Fruit fly (Drosophila melanogaster) whole organism, prepupa: ENCODE results near the gene cad.

Experiments
- CG10631 ChIP-seq: fragments of 200-800 bp; sonication (Bioruptor generic); optimal IDR thresholded peaks from 2 replicates; lab custom pipeline; 2016; ENCODE audit warnings: missing biosample characterization, missing genetic modification characterization
- CG10669 ChIP-seq: fragments of 200-800 bp; sonication (Bioruptor generic); optimal IDR thresholded peaks from 3 replicates; lab custom pipeline; 2018; ENCODE audit warnings: missing biosample characterization, mild to moderate bottlenecking, missing genetic modification characterization, moderate library complexity
- CG11762 ChIP-seq: fragments of 200-800 bp; sonication (Bioruptor generic); optimal IDR thresholded peaks from 3 replicates; lab custom pipeline; 2016; ENCODE audit warnings: missing biosample characterization, missing genetic modification characterization; ENCODE audit not compliant: insufficient read depth
- CG15336 ChIP-seq: fragments of 200-800 bp; sonication (Bioruptor generic); IDR thresholded peaks from 2 replicates; pipeline ENCODE4 v1.3.6; 2022; ENCODE audit warnings: missing biosample characterization, missing genetic modification characterization
- CG1621 ChIP-seq: fragments of 200-800 bp; sonication (Bioruptor generic); optimal IDR thresholded peaks from 3 replicates; lab custom pipeline; 2018; ENCODE audit warnings: missing biosample characterization, mild to moderate bottlenecking, missing genetic modification characterization
- CG16779 ChIP-seq: fragments of 200-800 bp; sonication (Bioruptor generic); optimal IDR thresholded peaks from 3 replicates; lab custom pipeline; 2017; ENCODE audit warnings: missing biosample characterization, mild to moderate bottlenecking, missing genetic modification characterization
- CG3919 ChIP-seq: fragments of 200-800 bp; sonication (Bioruptor generic); optimal IDR thresholded peaks from 3 replicates; lab custom pipeline; 2016; ENCODE audit warnings: missing biosample characterization, missing genetic modification characterization
- CG4318 ChIP-seq: fragments of 200-800 bp; sonication (Bioruptor generic); optimal IDR thresholded peaks from 3 replicates; lab custom pipeline; 2017; ENCODE audit warnings: missing biosample characterization, mild to moderate bottlenecking, missing genetic modification characterization
- CG6163 ChIP-seq: fragments of 200-800 bp; sonication (Bioruptor generic); IDR thresholded peaks from 3 replicates; pipeline ENCODE4 v1.3.6; 2022; ENCODE audit warnings: missing biosample characterization, missing genetic modification characterization
- CG6276 ChIP-seq: fragments of 200-800 bp; sonication (Bioruptor generic); optimal IDR thresholded peaks from 2 replicates; lab custom pipeline; 2017; ENCODE audit warnings: missing biosample characterization, mild to moderate bottlenecking, missing genetic modification characterization
- CG6854 ChIP-seq: fragments of 200-800 bp; sonication (Bioruptor generic); optimal IDR thresholded peaks from 2 replicates; lab custom pipeline; 2017; ENCODE audit warnings: missing biosample characterization, mild to moderate bottlenecking, missing genetic modification characterization
- CG7368 ChIP-seq: fragments of 200-800 bp; sonication (Bioruptor generic); optimal IDR thresholded peaks from 3 replicates; lab custom pipeline; 2016; ENCODE audit warnings: missing biosample characterization, missing genetic modification characterization
- CG8632 ChIP-seq: fragments of 200-800 bp; sonication (Bioruptor generic); optimal IDR thresholded peaks from 3 replicates; lab custom pipeline; 2016; ENCODE audit warnings: missing biosample characterization, missing genetic modification characterization
- CG9139 ChIP-seq: fragments of 200-800 bp; sonication (Bioruptor generic); optimal IDR thresholded peaks from 3 replicates; lab custom pipeline; 2017; ENCODE audit warnings: missing biosample characterization, mild to moderate bottlenecking, missing genetic modification characterization
- Eip78C ChIP-seq: fragments of 200-800 bp; sonication (Bioruptor generic); peaks from one replicate; lab custom pipeline; 2016; ENCODE audit warnings: missing biosample characterization, missing genetic modification characterization
- Eip93F ChIP-seq: fragments of 200-800 bp; sonication (Bioruptor generic); optimal IDR thresholded peaks from 2 replicates; lab custom pipeline; 2016; ENCODE audit warnings: missing biosample characterization, mild to moderate bottlenecking, missing genetic modification characterization
- Ets21C ChIP-seq: fragments of 200-800 bp; sonication (Bioruptor generic); optimal IDR thresholded peaks from 3 replicates; lab custom pipeline; 2016; ENCODE audit warnings: missing biosample characterization, missing genetic modification characterization
- Ets96B ChIP-seq: fragments of 200-800 bp; optimal IDR thresholded peaks from 2 replicates; lab custom pipeline; 2019; ENCODE audit warnings: missing biosample characterization, mild to moderate bottlenecking, missing genetic modification characterization, moderate library complexity
- Hr38 ChIP-seq: sonication (Bioruptor generic); optimal IDR thresholded peaks from 2 replicates; lab custom pipeline; 2016; ENCODE audit warnings: missing biosample characterization, missing genetic modification characterization
- Hr39 ChIP-seq: fragments of 200-800 bp; sonication (Bioruptor generic); optimal IDR thresholded peaks from 2 replicates; lab custom pipeline; 2016; ENCODE audit warnings: missing biosample characterization, missing genetic modification characterization
- Hr4 ChIP-seq: fragments of 200-800 bp; sonication (Bioruptor generic); optimal IDR thresholded peaks from 3 replicates; lab custom pipeline; 2016; ENCODE audit warnings: missing biosample characterization, missing genetic modification characterization
- Lpt ChIP-seq: fragments of 200-800 bp; sonication (Bioruptor generic); optimal IDR thresholded peaks from 3 replicates; lab custom pipeline; 2016; ENCODE audit warnings: missing biosample characterization, missing genetic modification characterization
- OdsH ChIP-seq: fragments of 200-800 bp; sonication (Bioruptor generic); optimal IDR thresholded peaks from 3 replicates; lab custom pipeline; 2016; ENCODE audit warnings: missing biosample characterization, missing genetic modification characterization
- Smox ChIP-seq: fragments of 200-800 bp; sonication (Bioruptor generic); optimal IDR thresholded peaks from 3 replicates; lab custom pipeline; 2016; ENCODE audit warnings: missing biosample characterization, missing genetic modification characterization
- Sox102F ChIP-seq: fragments of 200-800 bp; sonication (Bioruptor generic); optimal IDR thresholded peaks from 2 replicates; lab custom pipeline; 2016; ENCODE audit warnings: missing biosample characterization, mild to moderate bottlenecking, missing genetic modification characterization
- Sox15 ChIP-seq: fragments of 200-800 bp; sonication (Bioruptor generic); optimal IDR thresholded peaks from 3 replicates; lab custom pipeline; 2016; ENCODE audit warnings: missing biosample characterization, missing genetic modification characterization
- cyc ChIP-seq: fragments of 200-800 bp; sonication (Bioruptor generic); optimal IDR thresholded peaks from 3 replicates; lab custom pipeline; 2016; ENCODE audit warnings: missing biosample characterization, missing genetic modification characterization
- dsx ChIP-seq: fragments of 200-800 bp; optimal IDR thresholded peaks from 3 replicates; lab custom pipeline; 2019; ENCODE audit warnings: missing biosample characterization, mild to moderate bottlenecking, missing genetic modification characterization, moderate library complexity; ENCODE audit not compliant: poor library complexity, severe bottlenecking
- esn ChIP-seq: fragments of 200-800 bp; sonication (Bioruptor generic); optimal IDR thresholded peaks from 2 replicates; lab custom pipeline; 2016; ENCODE audit warnings: missing biosample characterization, mild to moderate bottlenecking, missing genetic modification characterization, moderate library complexity
- net ChIP-seq: fragments of 200-800 bp; sonication (Bioruptor generic); optimal IDR thresholded peaks from 3 replicates; lab custom pipeline; 2016; ENCODE audit warnings: missing biosample characterization, missing genetic modification characterization
- pdm3 ChIP-seq: fragments of 200-800 bp; sonication (Bioruptor generic); optimal IDR thresholded peaks from 3 replicates; lab custom pipeline; 2016; ENCODE audit warnings: missing biosample characterization, missing genetic modification characterization
- salr ChIP-seq, 2 experiments: fragments of 200-800 bp; sonication (Bioruptor generic); optimal IDR thresholded peaks; 3 replicates each; lab custom pipeline; 2016 to 2018; ENCODE audit warnings: missing biosample characterization in 2 of 2, missing genetic modification characterization in 2 of 2, mild to moderate bottlenecking in 1 of 2
- spab ChIP-seq: fragments of 200-800 bp; sonication (Bioruptor generic); optimal IDR thresholded peaks from 2 replicates; lab custom pipeline; 2017; ENCODE audit warnings: missing biosample characterization, mild to moderate bottlenecking, missing genetic modification characterization, missing genetic modification reagents
- ss ChIP-seq, 2 experiments: fragments of 200-800 bp; sonication (Bioruptor generic); optimal IDR thresholded peaks; 2 replicates in 1 of 2; 3 replicates in 1 of 2; lab custom pipeline; 2017 to 2018; ENCODE audit warnings: mild to moderate bottlenecking in 2 of 2, missing biosample characterization in 2 of 2, missing genetic modification characterization in 2 of 2, moderate library complexity in 1 of 2
- svp ChIP-seq: fragments of 200-800 bp; sonication (Bioruptor generic); peaks from one replicate; lab custom pipeline; 2016; ENCODE audit warnings: missing biosample characterization, missing genetic modification characterization
- topi ChIP-seq: fragments of 200-800 bp; sonication (Bioruptor generic); optimal IDR thresholded peaks from 3 replicates; lab custom pipeline; 2016; ENCODE audit warnings: missing biosample characterization, missing genetic modification characterization
- vri ChIP-seq: fragments of 200-800 bp; sonication (Bioruptor generic); optimal IDR thresholded peaks from 3 replicates; lab custom pipeline; 2016; ENCODE audit warnings: missing biosample characterization, mild to moderate bottlenecking, missing genetic modification characterization

The cad gene

dm6 chr2L:20797515-20797847 lies 26.9 kb downstream of the cad start, which contains the start of gene CG9328 (continued):
- TF ChIP-seq salr (GFP tag; optimal IDR thresholded peaks at IDR 0.05; lab: Kevin White, UChicago) (peak in 1 of 2 experiments; percentile 13), Lpt (GFP tag; lab: Kevin White, UChicago) (no peak), Hr38 (GFP tag; lab: Kevin White, UChicago) (no peak), Hr39 (GFP tag; lab: Kevin White, UChicago) (peak; percentile 40), net (GFP tag; lab: Kevin White, UChicago) (peak; percentile 13), CG1621 (peak; percentile 22), Smox (peak; percentile 62), Eip93F (GFP tag; lab: Kevin White, UChicago) (no peak), Ets96B (peak; percentile 13), svp (GFP tag; lab: Kevin White, UChicago) (peak; percentile 68), CG10669 (peak; percentile 41), OdsH (peak; percentile 50), CG11762 (GFP tag; lab: Kevin White, UChicago) (peak; percentile 15), ss (GFP tag; optimal IDR thresholded peaks at IDR 0.05; lab: Kevin White, UChicago) (peak in 1 of 2 experiments; percentile 30)

- TF ChIP-seq CG6854 (GFP tag; lab: Kevin White, UChicago) (peak; percentile 39), CG15336 (GFP tag; lab: Robert Waterston, UW) (peak; percentile 25; the same call in 1 of the 2 replicates), svp (GFP tag; lab: Kevin White, UChicago) (peak; percentile 55), CG7368 (GFP tag; lab: Kevin White, UChicago) (no peak), dsx (GFP tag; lab: Kevin White, UChicago) (peak; percentile 4), CG11762 (GFP tag; lab: Kevin White, UChicago) (no peak), CG16779 (tag; lab: Kevin White, UChicago) (no peak), CG8632 (no peak), CG3919 (GFP tag; lab: Kevin White, UChicago) (no peak), CG4318 (GFP tag; lab: Kevin White, UChicago) (no peak), Hr4 (GFP tag; lab: Kevin White, UChicago) (no peak), CG6163 (GFP tag; lab: Robert Waterston, UW) (peak; percentile 64; the same call in 2 of the 3 replicates), Smox (no peak), Sox15 (GFP tag; lab: Kevin White, UChicago) (no peak), Lpt (GFP tag; lab: Kevin White, UChicago) (peak; percentile 4), vri (GFP tag; lab: Kevin White, UChicago) (peak; percentile 22), esn (no peak), CG1621 (peak; percentile 48), Eip78C (GFP tag; lab: Kevin White, UChicago) (peak; percentile 23), cyc (no peak), net (GFP tag; lab: Kevin White, UChicago) (peak; percentile 23), Eip93F (GFP tag; lab: Kevin White, UChicago) (no peak), Sox102F (GFP tag; lab: Kevin White, UChicago) (peak; percentile 22), Hr39 (GFP tag; lab: Kevin White, UChicago) (no peak), Ets96B (no peak), topi (GFP tag; lab: Kevin White, UChicago) (no peak), CG10631 (no peak), spab (GFP tag; lab: Kevin White, UChicago) (no peak), ss (GFP tag; optimal IDR thresholded peaks at IDR 0.05; lab: Kevin White, UChicago) (peak; percentile 48 to 62), pdm3 (peak; percentile 2), Ets21C (no peak), CG9139 (GFP tag; lab: Kevin White, UChicago) (peak; percentile 53), CG6276 (peak; percentile 12)
Observed at dm6 chr2L:20798351-20798777, 27.8 kb downstream of the cad start.
